Fruit fly (Drosophila melanogaster) whole organism, pupa: ENCODE data around the gene Aatf.

Experiments
- CG12605 ChIP-seq: fragments of 200-800 bp; sonication (Bioruptor generic); IDR thresholded peaks from 2 replicates; pipeline ENCODE4 v1.3.6; 2022; ENCODE audit warnings: missing biosample characterization, missing genetic modification characterization
- CG13204 ChIP-seq: fragments of 200-800 bp; sonication (Bioruptor generic); optimal IDR thresholded peaks from 2 replicates; lab custom pipeline; 2018; ENCODE audit warnings: missing biosample characterization, mild to moderate bottlenecking, missing genetic modification characterization, moderate library complexity
- CG15710 ChIP-seq: fragments of 200-800 bp; sonication (Bioruptor generic); optimal IDR thresholded peaks from 2 replicates; lab custom pipeline; 2018; ENCODE audit warnings: missing biosample characterization, mild to moderate bottlenecking, missing genetic modification characterization, moderate library complexity
- CG32121 ChIP-seq: fragments of 200-800 bp; sonication (Bioruptor generic); IDR thresholded peaks from 2 replicates; pipeline ENCODE4 v1.3.6; 2022; ENCODE audit warnings: missing biosample characterization, missing genetic modification characterization
- CG34367 ChIP-seq: fragments of 200-800 bp; sonication (Bioruptor generic); optimal IDR thresholded peaks from 2 replicates; lab custom pipeline; 2018; ENCODE audit warnings: missing biosample characterization, mild to moderate bottlenecking, missing genetic modification characterization
- CG8159 ChIP-seq: fragments of 200-800 bp; sonication (Bioruptor generic); optimal IDR thresholded peaks from 3 replicates; lab custom pipeline; 2018; ENCODE audit warnings: missing biosample characterization, mild to moderate bottlenecking, missing genetic modification characterization, moderate library complexity
- CG8301 ChIP-seq: fragments of 200-800 bp; sonication (Bioruptor generic); optimal IDR thresholded peaks from 2 replicates; lab custom pipeline; 2018; ENCODE audit warnings: missing biosample characterization, mild to moderate bottlenecking, missing genetic modification characterization
- Ets98B ChIP-seq: fragments of 200-800 bp; sonication (Bioruptor generic); IDR thresholded peaks from 2 replicates; pipeline ENCODE4 v1.3.6; 2022; ENCODE audit warnings: missing biosample characterization, missing genetic modification characterization
- Pif1A ChIP-seq: fragments of 200-800 bp; sonication (Bioruptor generic); optimal IDR thresholded peaks from 3 replicates; lab custom pipeline; 2016; ENCODE audit warnings: missing biosample characterization, missing genetic modification characterization
- Snoo ChIP-seq: fragments of 200-800 bp; sonication (Bioruptor generic); optimal IDR thresholded peaks from 3 replicates; lab custom pipeline; 2017; ENCODE audit warnings: missing biosample characterization, mild to moderate bottlenecking, missing genetic modification characterization, inconsistent platforms

dm6 chr2L:6740088-6740487 lies 22.7 kb downstream of the Aatf start, which contains the start of gene TTLL3A:
- TF ChIP-seq CG8301 (tag; lab: Kevin White, UChicago) (no peak), CG13204 (no peak), CG32121 (GFP tag; lab: Robert Waterston, UW) (no peak), CG12605 (no peak), Ets98B (no peak), CG15710 (tag; lab: Kevin White, UChicago) (no peak), CG34367 (tag; lab: Kevin White, UChicago) (no peak), CG8159 (no peak), Pif1A (no peak), Snoo (tag; lab: Kevin White, UChicago) (no peak)
